Worm (Caenorhabditis elegans) whole organism, mixed stage, embryonic: ENCODE results near the gene C49H3.4.

Experiments
- M03D4.4 ChIP-seq: sonication (generic microtip); optimal IDR thresholded peaks from 2 replicates; lab custom pipeline; 2017; ENCODE audit warnings: mild to moderate bottlenecking, missing genetic modification characterization, missing compliant biosample characterization
- bed-3 ChIP-seq: fragments of 200-800 bp; sonication (Bioruptor generic); optimal IDR thresholded peaks from 3 replicates; lab custom pipeline; 2018; ENCODE audit warnings: mild to moderate bottlenecking, missing genetic modification characterization, moderate library complexity, missing compliant biosample characterization
- blmp-1 ChIP-seq: fragments of 150-350 bp; optimal IDR thresholded peaks from 2 replicates; lab custom pipeline; 2014; ENCODE audit warnings: missing biosample characterization, missing genetic modification characterization
- ceh-39 ChIP-seq: fragments of 150-350 bp; optimal IDR thresholded peaks from 2 replicates; lab custom pipeline; 2014; ENCODE audit warnings: missing biosample characterization, missing genetic modification characterization
- ceh-43 ChIP-seq: fragments of 200-800 bp; sonication (Bioruptor generic); optimal IDR thresholded peaks from 2 replicates; lab custom pipeline; 2018; ENCODE audit warnings: mild to moderate bottlenecking, missing genetic modification characterization, moderate library complexity, missing compliant biosample characterization
- ceh-83 ChIP-seq: fragments of 200-800 bp; sonication (Bioruptor generic); optimal IDR thresholded peaks from 2 replicates; lab custom pipeline; 2018; ENCODE audit warnings: mild to moderate bottlenecking, missing genetic modification characterization, missing compliant biosample characterization
- ces-1 ChIP-seq: fragments of 150-350 bp; optimal IDR thresholded peaks from 2 replicates; lab custom pipeline; 2014; ENCODE audit warnings: missing biosample characterization, missing genetic modification reagents, missing genetic modification characterization
- cnd-1 ChIP-seq: fragments of 200-800 bp; sonication (Bioruptor generic); optimal IDR thresholded peaks from 2 replicates; lab custom pipeline; 2018; ENCODE audit warnings: mild to moderate bottlenecking, missing genetic modification characterization, missing compliant biosample characterization
- drap-1 ChIP-seq: fragments of 200-800 bp; sonication (Bioruptor generic); optimal IDR thresholded peaks from 3 replicates; lab custom pipeline; 2018; ENCODE audit warnings: mild to moderate bottlenecking, missing genetic modification characterization, missing compliant biosample characterization
- elt-1 ChIP-seq: sonication (generic microtip); optimal IDR thresholded peaks from 2 replicates; lab custom pipeline; 2017; ENCODE audit warnings: missing genetic modification characterization, mild to moderate bottlenecking, missing compliant biosample characterization, antibody characterized with exemption, moderate library complexity, borderline replicate concordance; ENCODE audit not compliant: insufficient read depth
- elt-3 ChIP-seq: fragments of 150-350 bp; optimal IDR thresholded peaks from 2 replicates; lab custom pipeline; 2014; ENCODE audit warnings: missing biosample characterization, missing genetic modification characterization
- flh-1 ChIP-seq: fragments of 200-800 bp; sonication (Bioruptor generic); optimal IDR thresholded peaks from 2 replicates; lab custom pipeline; 2018; ENCODE audit warnings: mild to moderate bottlenecking, missing genetic modification characterization, moderate library complexity, missing compliant biosample characterization
- ham-2 ChIP-seq: fragments of 200-800 bp; sonication (Bioruptor generic); optimal IDR thresholded peaks from 2 replicates; lab custom pipeline; 2018; ENCODE audit warnings: mild to moderate bottlenecking, missing genetic modification characterization, missing compliant biosample characterization
- hlh-1 ChIP-seq: fragments of 150-350 bp; optimal IDR thresholded peaks from 2 replicates; lab custom pipeline; 2014; ENCODE audit warnings: missing biosample characterization, missing genetic modification reagents, missing genetic modification characterization
- lin-13 ChIP-seq: fragments of 150-350 bp; optimal IDR thresholded peaks from 2 replicates; lab custom pipeline; 2014; ENCODE audit warnings: missing biosample characterization, missing genetic modification characterization
- lin-32 ChIP-seq: fragments of 200-800 bp; sonication (Bioruptor generic); optimal IDR thresholded peaks from 2 replicates; lab custom pipeline; 2018; ENCODE audit warnings: mild to moderate bottlenecking, missing genetic modification characterization, missing compliant biosample characterization
- lsy-2 ChIP-seq: fragments of 150-350 bp; optimal IDR thresholded peaks from 2 replicates; lab custom pipeline; 2014; ENCODE audit warnings: missing biosample characterization, missing genetic modification characterization
- mab-5 ChIP-seq: fragments of 150-350 bp; optimal IDR thresholded peaks from 2 replicates; lab custom pipeline; 2014; ENCODE audit warnings: missing biosample characterization, missing genetic modification characterization
- mls-2 ChIP-seq: sonication (generic microtip); optimal IDR thresholded peaks from 2 replicates; lab custom pipeline; 2016; ENCODE audit warnings: mild to moderate bottlenecking, missing genetic modification characterization, moderate library complexity, missing compliant biosample characterization
- nhr-12 ChIP-seq: fragments of 150-350 bp; optimal IDR thresholded peaks from 2 replicates; lab custom pipeline; 2014; ENCODE audit warnings: missing biosample characterization, missing genetic modification characterization
- nhr-2 ChIP-seq: fragments of 150-350 bp; optimal IDR thresholded peaks from 2 replicates; lab custom pipeline; 2014; ENCODE audit warnings: missing biosample characterization, missing genetic modification characterization
- nhr-237 ChIP-seq: fragments of 150-350 bp; optimal IDR thresholded peaks from 2 replicates; lab custom pipeline; 2014; ENCODE audit warnings: missing biosample characterization, missing genetic modification characterization
- nhr-28 ChIP-seq: fragments of 150-350 bp; optimal IDR thresholded peaks from 2 replicates; lab custom pipeline; 2014; ENCODE audit warnings: missing biosample characterization, missing genetic modification characterization
- nhr-76 ChIP-seq: sonication (generic microtip); optimal IDR thresholded peaks from 2 replicates; lab custom pipeline; 2017; ENCODE audit warnings: missing biosample characterization, missing genetic modification characterization
- pha-4 ChIP-seq: fragments of 150-350 bp; optimal IDR thresholded peaks from 2 replicates; lab custom pipeline; 2018; ENCODE audit warnings: missing biosample characterization, missing genetic modification reagents, missing genetic modification characterization
- snpc-4 ChIP-seq: fragments of 150-350 bp; optimal IDR thresholded peaks from 2 replicates; lab custom pipeline; 2014; ENCODE audit warnings: missing biosample characterization, missing genetic modification characterization
- sptf-1 ChIP-seq: sonication (generic microtip); optimal IDR thresholded peaks from 2 replicates; lab custom pipeline; 2017; ENCODE audit warnings: mild to moderate bottlenecking, missing genetic modification characterization, moderate library complexity, missing compliant biosample characterization
- tbx-8 ChIP-seq: fragments of 200-800 bp; sonication (Bioruptor generic); optimal IDR thresholded peaks from 2 replicates; lab custom pipeline; 2018; ENCODE audit warnings: mild to moderate bottlenecking, missing genetic modification characterization, moderate library complexity, missing compliant biosample characterization
- unc-120 ChIP-seq: sonication (generic microtip); optimal IDR thresholded peaks from 2 replicates; lab custom pipeline; 2017; ENCODE audit warnings: missing genetic modification characterization, missing compliant biosample characterization; ENCODE audit not compliant: poor library complexity, severe bottlenecking
- unc-39 ChIP-seq: fragments of 150-350 bp; optimal IDR thresholded peaks from 2 replicates; lab custom pipeline; 2014; ENCODE audit warnings: missing biosample characterization, missing genetic modification characterization
- unc-62 ChIP-seq: fragments of 150-350 bp; optimal IDR thresholded peaks from 2 replicates; lab custom pipeline; 2014; ENCODE audit warnings: missing biosample characterization, missing genetic modification reagents, missing genetic modification characterization
- zip-8 ChIP-seq: fragments of 150-350 bp; optimal IDR thresholded peaks from 2 replicates; lab custom pipeline; 2014; ENCODE audit warnings: missing biosample characterization, missing genetic modification characterization
- ztf-11 ChIP-seq: fragments of 150-350 bp; optimal IDR thresholded peaks from 2 replicates; lab custom pipeline; 2014; ENCODE audit warnings: missing biosample characterization, missing genetic modification characterization

Gene C49H3.4

ce11 chrIV:7881166-7881565 is 33.9 kb upstream of the C49H3.4 start:
- TF ChIP-seq hlh-1 (tag; lab: Kevin White, UChicago) (no peak), ceh-43 (GFP tag; lab: Kevin White, UChicago) (no peak), nhr-28 (tag; lab: Kevin White, UChicago) (no peak), elt-3 (no peak), cnd-1 (tag; lab: Kevin White, UChicago) (no peak), lin-32 (no peak), sptf-1 (tag; lab: Kevin White, UChicago) (no peak), ztf-11 (tag; lab: Kevin White, UChicago) (no peak), mls-2 (tag; lab: Kevin White, UChicago) (no peak), drap-1 (no peak), unc-120 (tag; lab: Kevin White, UChicago) (no peak), flh-1 (GFP tag; lab: Kevin White, UChicago) (no peak), unc-62 (no peak), nhr-237 (no peak), zip-8 (tag; lab: Kevin White, UChicago) (no peak), tbx-8 (no peak), nhr-2 (tag; lab: Kevin White, UChicago) (no peak), blmp-1 (no peak), elt-1 (tag; lab: Kevin White, UChicago) (no peak), bed-3 (GFP tag; lab: Kevin White, UChicago) (no peak)

DNA sequence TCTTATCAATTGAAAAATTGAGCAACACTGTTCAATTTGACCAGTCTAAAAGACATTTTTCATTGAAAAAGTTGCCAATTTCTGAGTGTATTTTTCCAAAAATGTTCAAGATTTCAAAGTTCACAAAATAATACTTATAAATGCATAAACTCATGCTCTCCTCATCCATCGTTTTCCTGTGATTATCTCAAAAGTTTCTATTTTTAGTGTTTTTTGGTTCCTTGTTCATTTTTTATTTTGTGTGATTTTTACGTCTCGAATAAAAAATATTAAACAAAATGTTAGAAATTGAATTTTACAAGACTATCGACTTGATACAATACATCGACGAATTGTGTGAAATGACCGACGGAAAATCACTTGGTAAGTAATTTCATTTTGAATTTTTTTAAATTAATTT is 33.4 kb upstream of the C49H3.4 start, which contains the start of gene atic-1:
Gene atic-1 (plus strand): TSS at position 301 of the 400 bp plus-strand sequence.
- TF ChIP-seq ceh-43 (GFP tag; lab: Kevin White, UChicago) (no peak), blmp-1 (no peak), ztf-11 (tag; lab: Kevin White, UChicago) (no peak), ceh-83 (GFP tag; lab: Kevin White, UChicago) (no peak), M03D4.4 (tag; lab: Kevin White, UChicago) (no peak), pha-4 (tag; lab: Kevin White, UChicago) (no peak), nhr-237 (no peak), hlh-1 (tag; lab: Kevin White, UChicago) (no peak), lsy-2 (tag; lab: Kevin White, UChicago) (no peak), cnd-1 (tag; lab: Kevin White, UChicago) (no peak), lin-13 (tag; lab: Kevin White, UChicago) (no peak), drap-1 (no peak), nhr-12 (no peak), zip-8 (tag; lab: Kevin White, UChicago) (no peak)

- no peak for TF ChIP-seq snpc-4 (tag; lab: Kevin White, UChicago)
- no peak for TF ChIP-seq drap-1
- no peak for TF ChIP-seq M03D4.4 (tag; lab: Kevin White, UChicago)
- TF ChIP-seq mab-5 = no peak
- TF ChIP-seq ceh-83 (GFP tag; lab: Kevin White, UChicago) = no peak
- no peak for TF ChIP-seq pha-4 (tag; lab: Kevin White, UChicago)
- no peak for TF ChIP-seq nhr-76 (tag; lab: Kevin White, UChicago)
- TF ChIP-seq hlh-1 (tag; lab: Kevin White, UChicago) = no peak
Observed at ce11 chrIV:7897443-7897842, 17.6 kb upstream of the C49H3.4 start, which contains the start of gene ilys-4. TSS of gene ilys-4 (minus strand) at chrIV:7897543.

DNA sequence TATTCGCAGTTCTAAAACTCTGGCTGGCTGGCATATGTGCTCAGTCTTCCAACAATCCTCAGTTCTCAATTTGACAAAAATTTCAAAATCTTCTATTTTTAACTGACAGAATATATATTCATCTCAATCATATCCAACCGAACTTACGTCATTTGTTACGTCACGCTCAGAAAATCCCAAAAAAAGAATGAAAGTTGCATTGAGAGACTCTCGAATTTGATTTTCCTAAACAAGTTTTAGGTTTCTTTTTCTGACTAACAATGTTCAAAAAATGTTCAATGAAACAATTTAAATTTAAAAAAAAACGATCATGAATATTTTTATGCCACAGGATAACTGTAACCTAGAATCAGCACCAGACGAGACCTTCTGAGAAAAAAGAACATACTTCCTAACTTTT is 17.1 kb upstream of the C49H3.4 start:
- TF ChIP-seq ceh-39 (tag; lab: Kevin White, UChicago) (no peak), zip-8 (tag; lab: Kevin White, UChicago) (peak; percentile 96), ham-2 (no peak)
- TF ChIP-seq, all 35 proteins: peak for 1

- TF ChIP-seq ceh-83 (GFP tag; lab: Kevin White, UChicago) (no peak), pha-4 (tag; lab: Kevin White, UChicago) (no peak), elt-1 (tag; lab: Kevin White, UChicago) (no peak), lin-13 (tag; lab: Kevin White, UChicago) (no peak), lsy-2 (tag; lab: Kevin White, UChicago) (no peak), unc-62 (no peak), elt-3 (no peak), zip-8 (tag; lab: Kevin White, UChicago) (no peak), nhr-12 (no peak), tbx-8 (no peak), blmp-1 (no peak), ham-2 (no peak), cnd-1 (tag; lab: Kevin White, UChicago) (no peak), unc-39 (tag; lab: Kevin White, UChicago) (no peak), ces-1 (GFP tag; lab: Kevin White, UChicago) (no peak), nhr-2 (tag; lab: Kevin White, UChicago) (no peak), ceh-43 (GFP tag; lab: Kevin White, UChicago) (no peak)
Observed at ce11 chrIV:7898489-7898888, 16.6 kb upstream of the C49H3.4 start.
